In genomic region chr3L:14004963-14005458, dm6 we compare ENCODE assay signal across 1 fruit fly cellular context.
TF ChIP-seq lines count a peak whose summit lies in the region.

No protein-coding gene starts in this region.

TF ChIP-seq in whole organism, embryonic, 481 proteins besides CTCF, POLR2A, EP300 and RAD21 (continued from another document and continues in another):
- no peak for TF ChIP-seq nau (GFP tag; optimal IDR thresholded peaks at IDR 0.05; lab: Kevin White, UChicago)
- peak; percentile 74 for TF ChIP-seq YL-1 (GFP tag; optimal IDR thresholded peaks at IDR 0.05; lab: Kevin White, UChicago)
- TF ChIP-seq CG1832 (GFP tag; optimal IDR thresholded peaks at IDR 0.05; lab: Kevin White, UChicago), result peak; percentile 59
- TF ChIP-seq Elba2 (GFP tag; optimal IDR thresholded peaks at IDR 0.05; lab: Kevin White, UChicago), result no peak
- peak; percentile 98 for TF ChIP-seq CG15269 (tag; optimal IDR thresholded peaks at IDR 0.05; lab: Kevin White, UChicago)
- peak; percentile 97 for TF ChIP-seq H2.0 (GFP tag; IDR thresholded peaks at IDR 0.05; lab: Robert Waterston, UW)
- peak; percentile 93 for TF ChIP-seq Sox100B (GFP tag; optimal IDR thresholded peaks at IDR 0.05; lab: Kevin White, UChicago)
- peak; percentile 72 for TF ChIP-seq CG17186 (GFP tag; optimal IDR thresholded peaks at IDR 0.05; lab: Kevin White, UChicago)
- peak; percentile 91 for TF ChIP-seq tup (GFP tag; optimal IDR thresholded peaks at IDR 0.05; lab: Kevin White, UChicago)
- TF ChIP-seq CG18011 (GFP tag; optimal IDR thresholded peaks at IDR 0.05; lab: Kevin White, UChicago), result peak; percentile 78
- peak; percentile 91 for TF ChIP-seq fd64A (GFP tag; optimal IDR thresholded peaks at IDR 0.05; lab: Kevin White, UChicago)
- peak; percentile 93 for TF ChIP-seq gro (GFP tag; optimal IDR thresholded peaks at IDR 0.05; lab: Kevin White, UChicago)
- no peak for TF ChIP-seq CG8478 (optimal IDR thresholded peaks at IDR 0.05; lab: Kevin White, UChicago)
- TF ChIP-seq ara (GFP tag; IDR thresholded peaks at IDR 0.05; lab: Robert Waterston, UW), result peak; percentile 91
- peak; percentile 88 for TF ChIP-seq CG16779 (GFP tag; IDR thresholded peaks at IDR 0.05; lab: Robert Waterston, UW)
- TF ChIP-seq CG6272 (GFP tag; IDR thresholded peaks at IDR 0.05; lab: Robert Waterston, UW), result peak; percentile 86
- peak; percentile 87 for TF ChIP-seq Awh (GFP tag; IDR thresholded peaks at IDR 0.05; lab: Robert Waterston, UW)
- peak; percentile 95 for TF ChIP-seq Atf-2 (GFP tag; optimal IDR thresholded peaks at IDR 0.05; lab: Kevin White, UChicago)
- TF ChIP-seq CG34422 (GFP tag; IDR thresholded peaks at IDR 0.05; lab: Robert Waterston, UW), result peak; percentile 97
- TF ChIP-seq fd96Cb (tag; optimal IDR thresholded peaks at IDR 0.05; lab: Kevin White, UChicago), result peak; percentile 97
- peak; percentile 87 for TF ChIP-seq CG11085 (GFP tag; IDR thresholded peaks at IDR 0.05; lab: Robert Waterston, UW)
- TF ChIP-seq dysf (GFP tag; IDR thresholded peaks at IDR 0.05; lab: Robert Waterston, UW), result peak; percentile 95
- peak; percentile 98 for TF ChIP-seq ci (GFP tag; IDR thresholded peaks at IDR 0.05; lab: Robert Waterston, UW)
- peak; percentile 87 for TF ChIP-seq CrebB (tag; optimal IDR thresholded peaks at IDR 0.05; lab: Kevin White, UChicago)
- no peak for TF ChIP-seq toy (GFP tag; IDR thresholded peaks at IDR 0.05; lab: Robert Waterston, UW)
- peak; percentile 79 for TF ChIP-seq CG2712 (tag; optimal IDR thresholded peaks at IDR 0.05; lab: Kevin White, UChicago)
- peak; percentile 87 for TF ChIP-seq Bdp1 (GFP tag; optimal IDR thresholded peaks at IDR 0.05; lab: Kevin White, UChicago)
- peak; percentile 93 for TF ChIP-seq Six4 (GFP tag; optimal IDR thresholded peaks at IDR 0.05; lab: Kevin White, UChicago)
- peak; percentile 94 for TF ChIP-seq nerfin-1 (tag; optimal IDR thresholded peaks at IDR 0.05; lab: Kevin White, UChicago)
- TF ChIP-seq CG31441 (GFP tag; IDR thresholded peaks at IDR 0.05; lab: Robert Waterston, UW), result peak; percentile 93
- peak; percentile 96 for TF ChIP-seq CG8944 (GFP tag; optimal IDR thresholded peaks at IDR 0.05; lab: Kevin White, UChicago)
- TF ChIP-seq exex (tag; optimal IDR thresholded peaks at IDR 0.05; lab: Kevin White, UChicago), result peak; percentile 73
- TF ChIP-seq Rfx (GFP tag; IDR thresholded peaks at IDR 0.05; lab: Robert Waterston, UW), result peak; percentile 94
- TF ChIP-seq CG9215 (GFP tag; IDR thresholded peaks at IDR 0.05; lab: Robert Waterston, UW), result peak; percentile 87
- TF ChIP-seq NK7.1 (GFP tag; optimal IDR thresholded peaks at IDR 0.05; lab: Kevin White, UChicago), result peak; percentile 90
- TF ChIP-seq CG14667 (GFP tag; IDR thresholded peaks at IDR 0.05; lab: Robert Waterston, UW), result peak; percentile 79
- peak; percentile 55; the same call in 1 of the 2 replicates for TF ChIP-seq Bgb (GFP tag; IDR thresholded peaks at IDR 0.05; lab: Robert Waterston, UW; ENCODE audit: partially characterized antibody)
- peak; percentile 92 for TF ChIP-seq CG4854 (GFP tag; optimal IDR thresholded peaks at IDR 0.05; lab: Kevin White, UChicago)
- TF ChIP-seq fd102C (GFP tag; optimal IDR thresholded peaks at IDR 0.05; lab: Kevin White, UChicago), result peak; percentile 3
- TF ChIP-seq CG10543 (GFP tag; optimal IDR thresholded peaks at IDR 0.05; lab: Kevin White, UChicago), result peak; percentile 93
- TF ChIP-seq B-H2 (GFP tag; optimal IDR thresholded peaks at IDR 0.05; lab: Kevin White, UChicago), result peak; percentile 65
- TF ChIP-seq CG12391 (tag; optimal IDR thresholded peaks at IDR 0.05; lab: Kevin White, UChicago), result peak; percentile 94
- TF ChIP-seq CG3281 (GFP tag; optimal IDR thresholded peaks at IDR 0.05; lab: Kevin White, UChicago), result peak; percentile 93
- peak; percentile 88 for TF ChIP-seq CG11456 (GFP tag; IDR thresholded peaks at IDR 0.05; lab: Robert Waterston, UW)
- no peak for TF ChIP-seq CG13287 (GFP tag; IDR thresholded peaks at IDR 0.05; lab: Robert Waterston, UW; ENCODE audit: partially characterized antibody)
- peak; percentile 88 for TF ChIP-seq CG13894 (tag; optimal IDR thresholded peaks at IDR 0.05; lab: Kevin White, UChicago)
- TF ChIP-seq Hand (GFP tag; optimal IDR thresholded peaks at IDR 0.05; lab: Kevin White, UChicago), result peak; percentile 76
- TF ChIP-seq CG9797 (GFP tag; optimal IDR thresholded peaks at IDR 0.05; lab: Kevin White, UChicago), result peak; percentile 37
- TF ChIP-seq run (tag; optimal IDR thresholded peaks at IDR 0.05; lab: Kevin White, UChicago), result peak; percentile 86
- TF ChIP-seq pb (GFP tag; optimal IDR thresholded peaks at IDR 0.05; lab: Kevin White, UChicago), result peak; percentile 90
- peak; percentile 78 for TF ChIP-seq E2f2 (GFP tag; IDR thresholded peaks at IDR 0.05; lab: Robert Waterston, UW)
- 0 out of 3 replicates have a peak, but pooled peaks have one; percentile 40 for TF ChIP-seq CG6175 (GFP tag; IDR thresholded peaks at IDR 0.05; lab: Robert Waterston, UW)
- TF ChIP-seq al (GFP tag; IDR thresholded peaks at IDR 0.05; lab: Robert Waterston, UW), result peak; percentile 76; the same call in 1 of the 2 replicates
- peak; percentile 95 for TF ChIP-seq B-H1 (GFP tag; IDR thresholded peaks at IDR 0.05; lab: Robert Waterston, UW)
- TF ChIP-seq CG9727 (GFP tag; optimal IDR thresholded peaks at IDR 0.05; lab: Kevin White, UChicago), result peak; percentile 95
- TF ChIP-seq CG4730 (GFP tag; IDR thresholded peaks at IDR 0.05; lab: Robert Waterston, UW), result peak; percentile 91
- TF ChIP-seq Opbp (GFP tag; IDR thresholded peaks at IDR 0.05; lab: Robert Waterston, UW; ENCODE audit: partially characterized antibody), result peak; percentile 40; the same call in 1 of the 3 replicates
- peak; percentile 87 for TF ChIP-seq p53 (GFP tag; optimal IDR thresholded peaks at IDR 0.05; lab: Kevin White, UChicago)
- TF ChIP-seq CG17328 (GFP tag; IDR thresholded peaks at IDR 0.05; lab: Robert Waterston, UW), result peak; percentile 97
- TF ChIP-seq Pdp1 (GFP tag; optimal IDR thresholded peaks at IDR 0.05; lab: Kevin White, UChicago), result peak; percentile 95 to 96
- TF ChIP-seq CG2889 (GFP tag; IDR thresholded peaks at IDR 0.05; lab: Robert Waterston, UW), result peak; percentile 95
- peak; percentile 85 for TF ChIP-seq psq (GFP tag; optimal IDR thresholded peaks at IDR 0.05; lab: Kevin White, UChicago)
- peak; percentile 94 for TF ChIP-seq CG10654 (GFP tag; optimal IDR thresholded peaks at IDR 0.05; lab: Kevin White, UChicago)
- peak; percentile 7 for TF ChIP-seq pzg (GFP tag; optimal IDR thresholded peaks at IDR 0.05; lab: Kevin White, UChicago)
- TF ChIP-seq HHEX (GFP tag; optimal IDR thresholded peaks at IDR 0.05; lab: Kevin White, UChicago), result peak; percentile 93
- TF ChIP-seq CG2202 (tag; optimal IDR thresholded peaks at IDR 0.05; lab: Kevin White, UChicago), result peak; percentile 79
- TF ChIP-seq CG12219 (GFP tag; optimal IDR thresholded peaks at IDR 0.05; lab: Kevin White, UChicago), result peak; percentile 94
- TF ChIP-seq CG11696 (GFP tag; IDR thresholded peaks at IDR 0.05; lab: Robert Waterston, UW), result peak; percentile 85
- peak; percentile 86 for TF ChIP-seq CG10462 (GFP tag; optimal IDR thresholded peaks at IDR 0.05; lab: Kevin White, UChicago)
- TF ChIP-seq slp2 (GFP tag; optimal IDR thresholded peaks at IDR 0.05; lab: Kevin White, UChicago), result peak; percentile 96
- TF ChIP-seq Myb (GFP tag; optimal IDR thresholded peaks at IDR 0.05; lab: Kevin White, UChicago), result peak; percentile 86
- TF ChIP-seq unpg (GFP tag; optimal IDR thresholded peaks at IDR 0.05; lab: Kevin White, UChicago), result peak; percentile 96
- peak; percentile 58 for TF ChIP-seq CG2116 (GFP tag; optimal IDR thresholded peaks at IDR 0.05; lab: Kevin White, UChicago)
- TF ChIP-seq sima (GFP tag; optimal IDR thresholded peaks at IDR 0.05; lab: Kevin White, UChicago), result peak; percentile 69
- peak; percentile 21 for TF ChIP-seq Sry-β (GFP tag; optimal IDR thresholded peaks at IDR 0.05; lab: Kevin White, UChicago)
- peak; percentile 90 for TF ChIP-seq odd (GFP tag; optimal IDR thresholded peaks at IDR 0.05; lab: Kevin White, UChicago)
- TF ChIP-seq MESR4 (GFP tag; optimal IDR thresholded peaks at IDR 0.05; lab: Kevin White, UChicago), result peak; percentile 44
- TF ChIP-seq CG7963 (GFP tag; IDR thresholded peaks at IDR 0.05; lab: Robert Waterston, UW; ENCODE audit: partially characterized antibody), result no peak
- TF ChIP-seq CG15601 (tag; optimal IDR thresholded peaks at IDR 0.05; lab: Kevin White, UChicago), result peak; percentile 92
- TF ChIP-seq bsh (GFP tag; optimal IDR thresholded peaks at IDR 0.05; lab: Kevin White, UChicago), result peak; percentile 95 to 97
- TF ChIP-seq CG8359 (GFP tag; optimal IDR thresholded peaks at IDR 0.05; lab: Kevin White, UChicago; ENCODE audit: borderline replicate concordance), result peak; percentile 82
- peak; percentile 67 for TF ChIP-seq dmrt11E (tag; optimal IDR thresholded peaks at IDR 0.05; lab: Kevin White, UChicago)
- TF ChIP-seq CG17361 (GFP tag; IDR thresholded peaks at IDR 0.05; lab: Robert Waterston, UW), result peak; percentile 96
- peak; percentile 93 for TF ChIP-seq CG1602 (GFP tag; optimal IDR thresholded peaks at IDR 0.05; lab: Kevin White, UChicago)
- no peak for TF ChIP-seq Hr39 (optimal IDR thresholded peaks at IDR 0.05; lab: Kevin White, UChicago)
- TF ChIP-seq Ets97D (GFP tag; optimal IDR thresholded peaks at IDR 0.05; lab: Kevin White, UChicago), result peak; percentile 81
- peak; percentile 79 for TF ChIP-seq CG11560 (tag; IDR thresholded peaks at IDR 0.05; lab: Robert Waterston, UW)
- peak; percentile 91 for TF ChIP-seq Dip3 (GFP tag; optimal IDR thresholded peaks at IDR 0.05; lab: Kevin White, UChicago)
- TF ChIP-seq az2 (GFP tag; optimal IDR thresholded peaks at IDR 0.05; lab: Kevin White, UChicago), result peak; percentile 95
- peak; percentile 94 for TF ChIP-seq CG4424 (GFP tag; optimal IDR thresholded peaks at IDR 0.05; lab: Kevin White, UChicago)
- TF ChIP-seq CG32767 (GFP tag; IDR thresholded peaks at IDR 0.05; lab: Robert Waterston, UW), result peak; percentile 93
- peak; percentile 100 for TF ChIP-seq chinmo (GFP tag; IDR thresholded peaks at IDR 0.05; lab: Robert Waterston, UW; ENCODE audit: partially characterized antibody)
- peak; percentile 98 for TF ChIP-seq HLH3B (GFP tag; IDR thresholded peaks at IDR 0.05; lab: Robert Waterston, UW)
- peak; percentile 87 for TF ChIP-seq disco-r (GFP tag; optimal IDR thresholded peaks at IDR 0.05; lab: Kevin White, UChicago)
- TF ChIP-seq row (GFP tag; IDR thresholded peaks at IDR 0.05; lab: Robert Waterston, UW), result peak; percentile 98
- peak; percentile 95 for TF ChIP-seq so (GFP tag; IDR thresholded peaks at IDR 0.05; lab: Robert Waterston, UW)
- TF ChIP-seq CG12942 (GFP tag; optimal IDR thresholded peaks at IDR 0.05; lab: Kevin White, UChicago), result peak; percentile 94
- peak; percentile 83 for TF ChIP-seq Ravus (GFP tag; IDR thresholded peaks at IDR 0.05; lab: Robert Waterston, UW)
- peak; percentile 96 for TF ChIP-seq H15 (GFP tag; IDR thresholded peaks at IDR 0.05; lab: Robert Waterston, UW)
- peak; percentile 89 for TF ChIP-seq CG12299 (tag; optimal IDR thresholded peaks at IDR 0.05; lab: Kevin White, UChicago)
- no peak for TF ChIP-seq CG17568 (GFP tag; optimal IDR thresholded peaks at IDR 0.05; lab: Kevin White, UChicago)
- TF ChIP-seq dan (GFP tag; IDR thresholded peaks at IDR 0.05; lab: Robert Waterston, UW), result no peak
- TF ChIP-seq Fer3 (tag; optimal IDR thresholded peaks at IDR 0.05; lab: Kevin White, UChicago), result peak; percentile 94
- TF ChIP-seq CG5953 (GFP tag; IDR thresholded peaks at IDR 0.05; lab: Robert Waterston, UW), result peak; percentile 94
- peak; percentile 91 for TF ChIP-seq CG1529 (GFP tag; optimal IDR thresholded peaks at IDR 0.05; lab: Kevin White, UChicago)
- TF ChIP-seq Dek (tag; optimal IDR thresholded peaks at IDR 0.05; lab: Kevin White, UChicago), result peak; percentile 93
- no peak for TF ChIP-seq Lpt (GFP tag; optimal IDR thresholded peaks at IDR 0.05; lab: Kevin White, UChicago)
- TF ChIP-seq Oaz (GFP tag; IDR thresholded peaks at IDR 0.05; lab: Robert Waterston, UW), result peak; percentile 94
- no peak for TF ChIP-seq grn (GFP tag; optimal IDR thresholded peaks at IDR 0.05; lab: Kevin White, UChicago)
- peak; percentile 95 for TF ChIP-seq Nf-YA (GFP tag; IDR thresholded peaks at IDR 0.05; lab: Robert Waterston, UW)
- TF ChIP-seq btn (GFP tag; optimal IDR thresholded peaks at IDR 0.05; lab: Kevin White, UChicago), result peak; percentile 80
- TF ChIP-seq CG1792 (GFP tag; optimal IDR thresholded peaks at IDR 0.05; lab: Kevin White, UChicago), result peak; percentile 94
- no peak for TF ChIP-seq tio (GFP tag; optimal IDR thresholded peaks at IDR 0.05; lab: Kevin White, UChicago)
- peak; percentile 98 for TF ChIP-seq dmrt99B (tag; optimal IDR thresholded peaks at IDR 0.05; lab: Kevin White, UChicago)
- no peak for TF ChIP-seq Sin3A (optimal IDR thresholded peaks at IDR 0.05; lab: Kevin White, UChicago)
- TF ChIP-seq CG10979 (tag; optimal IDR thresholded peaks at IDR 0.05; lab: Kevin White, UChicago), result peak; percentile 92
- TF ChIP-seq kni (GFP tag; optimal IDR thresholded peaks at IDR 0.05; lab: Kevin White, UChicago), result peak; percentile 88
- peak; percentile 78 for TF ChIP-seq ham (GFP tag; IDR thresholded peaks at IDR 0.05; lab: Robert Waterston, UW)
- TF ChIP-seq dpn (GFP tag; optimal IDR thresholded peaks at IDR 0.05; lab: Kevin White, UChicago), result peak; percentile 97
- peak; percentile 95 for TF ChIP-seq tap (tag; optimal IDR thresholded peaks at IDR 0.05; lab: Kevin White, UChicago)
- peak; percentile 85 for TF ChIP-seq CG10959 (GFP tag; IDR thresholded peaks at IDR 0.05; lab: Robert Waterston, UW)
- peak; percentile 97 for TF ChIP-seq lab (GFP tag; optimal IDR thresholded peaks at IDR 0.05; lab: Kevin White, UChicago)
- peak; percentile 96 for TF ChIP-seq chm (GFP tag; IDR thresholded peaks at IDR 0.05; lab: Robert Waterston, UW)
- peak; percentile 89 for TF ChIP-seq kah (GFP tag; optimal IDR thresholded peaks at IDR 0.05; lab: Kevin White, UChicago)
- peak; percentile 87 for TF ChIP-seq CG17829 (tag; optimal IDR thresholded peaks at IDR 0.05; lab: Kevin White, UChicago)
- peak; percentile 85 for TF ChIP-seq MBD-R2 (GFP tag; IDR thresholded peaks at IDR 0.05; lab: Robert Waterston, UW)
- TF ChIP-seq lmd (GFP tag; IDR thresholded peaks at IDR 0.05; lab: Robert Waterston, UW), result peak; percentile 89
- TF ChIP-seq en (GFP tag; optimal IDR thresholded peaks at IDR 0.05; lab: Kevin White, UChicago), result peak; percentile 92
- TF ChIP-seq CG1603 (tag; optimal IDR thresholded peaks at IDR 0.05; lab: Kevin White, UChicago), result peak; percentile 96
- TF ChIP-seq GATAe (GFP tag; conservative IDR thresholded peaks at IDR 0.05; lab: Robert Waterston, UW), result peak; percentile 83
- TF ChIP-seq wek (GFP tag; optimal IDR thresholded peaks at IDR 0.05; lab: Kevin White, UChicago), result peak; percentile 81
- TF ChIP-seq ato (GFP tag; IDR thresholded peaks at IDR 0.05; lab: Robert Waterston, UW; ENCODE audit: partially characterized antibody), result no peak
